Worm (Caenorhabditis elegans): Measurements from ENCODE around the gene fbxa-165.
"Not testable (repeated sequence)": the region's sequence is repeated elsewhere in the genome, so short reads cannot be mapped to it uniquely, and the experiment has no call there.

fbxa-165 gene

DNA sequence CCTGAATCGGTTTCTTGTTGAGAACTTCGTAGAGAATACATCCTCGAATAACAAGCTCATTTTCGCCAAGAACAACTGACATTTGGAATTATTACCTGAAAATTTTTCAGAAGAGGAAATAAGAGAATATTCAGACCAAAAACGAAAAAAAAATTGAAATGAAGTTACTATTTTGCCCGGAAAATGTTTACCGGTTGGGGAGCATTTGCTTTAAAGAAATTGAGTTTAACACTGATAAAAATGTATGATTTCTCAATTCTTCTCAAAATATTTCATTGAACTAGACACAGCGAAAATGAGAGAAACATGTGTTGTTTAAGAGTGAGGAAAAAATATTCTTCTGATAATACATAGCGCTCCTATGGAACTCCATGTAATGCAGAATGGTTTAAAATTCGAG is at the start of gene fbxa-165:
Gene fbxa-165 (minus strand): TSS at position 101 of the 400 bp plus-strand sequence.
- TF ChIP-seq dao-5 (tag; optimal IDR thresholded peaks at IDR 0.05) (no peak), him-1 (tag; optimal IDR thresholded peaks at IDR 0.05) (no peak), W03F9.2 (tag; optimal IDR thresholded peaks at IDR 0.05) (no peak)

DNA sequence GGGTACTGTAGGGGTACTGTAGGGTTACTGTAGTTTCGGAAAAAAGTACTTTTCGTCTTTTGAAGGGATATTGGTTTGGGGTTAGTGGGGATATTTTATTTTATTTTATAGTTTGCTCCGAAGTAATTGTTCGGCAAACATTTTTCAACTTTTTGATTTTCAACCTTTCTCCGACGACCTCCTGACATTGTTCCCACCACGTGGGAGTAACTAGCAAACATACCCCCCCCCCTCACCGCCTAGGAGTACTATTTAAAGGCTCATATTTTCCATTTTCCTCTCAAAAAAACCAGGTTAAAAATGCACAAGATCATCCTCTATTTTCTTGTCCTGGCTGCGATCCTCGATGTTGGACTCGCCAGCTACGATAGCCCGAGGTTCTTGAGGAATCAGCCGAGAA is 49.7 kb upstream of the fbxa-165 start, which contains the start of gene srlf-29:
Gene srlf-29 (plus strand): TSS at position 301 of the 400 bp plus-strand sequence.
- no peak for TF ChIP-seq him-1 (tag; optimal IDR thresholded peaks at IDR 0.05)
- no peak for TF ChIP-seq W03F9.2 (tag; optimal IDR thresholded peaks at IDR 0.05)
- TF ChIP-seq dao-5 (tag; optimal IDR thresholded peaks at IDR 0.05), result no peak

DNA sequence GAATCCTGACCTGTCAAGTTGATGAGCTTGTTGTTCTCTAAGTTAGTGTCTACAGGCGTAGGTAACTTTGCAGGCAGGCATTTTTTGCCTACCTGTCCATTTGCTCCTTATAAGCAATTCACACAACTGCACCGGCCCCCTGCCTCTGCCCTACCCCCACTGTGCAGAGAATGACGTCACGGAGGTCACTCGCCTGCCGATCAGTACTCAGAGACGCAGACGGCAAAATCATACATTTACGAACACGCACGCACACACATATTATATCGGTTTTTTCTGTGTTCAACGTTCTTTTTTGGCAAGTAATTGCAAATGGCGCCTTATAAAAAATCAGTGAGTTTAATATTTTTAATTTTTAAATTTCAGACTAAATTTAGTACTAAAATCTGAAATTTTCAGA is 47.2 kb upstream of the fbxa-165 start, which contains the start of gene duxl-1:
Gene duxl-1 (plus strand): TSS at position 184 of the 400 bp plus-strand sequence.
- no peak for TF ChIP-seq dao-5 (tag; optimal IDR thresholded peaks at IDR 0.05)
- no peak for TF ChIP-seq him-1 (tag; optimal IDR thresholded peaks at IDR 0.05)
- no peak for TF ChIP-seq W03F9.2 (tag; optimal IDR thresholded peaks at IDR 0.05)

DNA sequence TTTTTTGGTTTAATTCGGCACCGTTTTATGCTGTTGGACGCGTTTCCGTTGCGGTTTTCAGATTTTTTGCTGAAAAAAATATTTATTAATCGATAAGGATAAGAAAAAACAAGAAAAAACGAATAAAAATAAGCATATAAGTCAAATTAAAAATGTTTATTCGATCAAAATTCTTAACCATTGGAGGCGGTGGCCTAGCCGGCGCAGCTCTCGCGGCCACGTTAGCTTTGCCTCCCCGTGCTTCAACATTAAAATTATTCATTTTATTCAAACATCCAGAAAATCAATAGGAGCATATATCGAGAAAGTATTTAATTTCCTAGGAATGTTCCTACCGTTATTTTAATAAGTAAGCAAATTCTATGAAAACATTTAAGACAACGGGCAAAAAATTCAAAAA is 46.6 kb upstream of the fbxa-165 start, which contains the start of gene ZC204.14:
Gene ZC204.14 (minus strand): TSS at position 69 of the 400 bp plus-strand sequence.
- TF ChIP-seq him-1 (tag; optimal IDR thresholded peaks at IDR 0.05) (no peak), W03F9.2 (tag; optimal IDR thresholded peaks at IDR 0.05) (no peak), dao-5 (tag; optimal IDR thresholded peaks at IDR 0.05) (no peak)

DNA sequence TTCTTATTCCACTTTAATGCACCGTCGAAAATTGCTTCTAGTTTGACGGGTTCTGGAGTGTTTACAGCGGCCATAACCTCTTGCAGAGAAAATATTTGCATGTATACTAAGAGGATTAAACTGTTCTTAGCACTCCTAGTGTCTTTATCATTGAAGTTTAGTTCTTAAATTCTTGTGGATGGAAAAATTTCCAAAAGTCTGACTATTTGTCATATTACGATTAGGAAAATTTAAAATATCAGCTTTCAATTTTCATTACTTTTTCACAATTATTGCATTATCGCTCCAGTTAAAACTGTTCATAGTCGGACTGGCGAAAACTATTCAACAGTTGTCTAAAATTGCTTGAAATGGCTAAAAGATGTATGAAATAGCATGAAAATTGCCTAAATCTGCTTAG is 44.6 kb upstream of the fbxa-165 start, which contains the start of gene ZC204.13:
Gene ZC204.13 (minus strand): TSS at position 101 of the 400 bp plus-strand sequence.
- TF ChIP-seq W03F9.2, dao-5, him-1 (tag; optimal IDR thresholded peaks at IDR 0.05): not testable (repeated sequence)

DNA sequence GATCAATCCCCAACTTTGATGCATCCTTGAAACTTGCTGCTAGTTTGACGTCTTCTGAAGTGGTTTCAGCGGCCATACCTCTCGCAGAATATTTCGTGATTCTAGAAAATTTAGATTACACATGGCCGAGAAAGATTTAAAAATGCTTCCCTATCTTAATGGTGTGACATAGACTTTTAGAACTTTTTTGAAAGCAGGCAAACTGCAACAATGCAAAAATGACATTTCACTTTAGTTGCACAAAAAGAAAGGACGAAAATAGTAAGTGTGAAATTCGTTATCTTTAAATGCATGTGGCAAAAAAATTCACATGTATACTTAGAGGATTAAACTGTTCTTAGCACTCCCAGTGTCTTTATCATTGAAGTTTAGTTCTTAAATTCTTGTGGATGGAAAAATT is 40.9 kb upstream of the fbxa-165 start, which contains the start of gene ZC204.12:
Gene ZC204.12 (minus strand): TSS at position 101 of the 400 bp plus-strand sequence.
- no peak for TF ChIP-seq him-1 (tag; optimal IDR thresholded peaks at IDR 0.05)
- TF ChIP-seq dao-5 (tag; optimal IDR thresholded peaks at IDR 0.05), result no peak
- no peak for TF ChIP-seq W03F9.2 (tag; optimal IDR thresholded peaks at IDR 0.05)

DNA sequence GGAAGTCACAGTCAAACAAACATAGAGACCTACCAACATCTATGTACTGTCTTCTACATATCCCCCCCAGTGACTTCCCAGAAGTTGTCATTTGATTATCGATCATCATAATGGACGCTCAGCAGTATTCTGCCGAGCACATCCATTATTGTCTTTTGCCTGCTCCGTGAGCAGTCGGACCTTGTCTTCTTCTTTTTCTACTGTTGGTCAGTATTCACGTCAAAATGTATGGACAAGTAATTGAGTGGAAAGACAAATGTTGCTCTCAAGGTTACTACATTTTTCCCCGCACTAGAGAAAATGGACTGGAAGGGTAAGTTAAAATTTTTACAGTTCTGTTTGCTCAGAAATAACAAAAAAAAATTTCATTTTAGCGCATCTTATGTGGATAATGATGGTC is 38.6 kb upstream of the fbxa-165 start, which contains the start of gene btb-12:
Gene btb-12 (plus strand): TSS at position 301 of the 400 bp plus-strand sequence.
- TF ChIP-seq W03F9.2 (tag; optimal IDR thresholded peaks at IDR 0.05), result no peak
- TF ChIP-seq him-1 (tag; optimal IDR thresholded peaks at IDR 0.05), result no peak
- no peak for TF ChIP-seq dao-5 (tag; optimal IDR thresholded peaks at IDR 0.05)

DNA sequence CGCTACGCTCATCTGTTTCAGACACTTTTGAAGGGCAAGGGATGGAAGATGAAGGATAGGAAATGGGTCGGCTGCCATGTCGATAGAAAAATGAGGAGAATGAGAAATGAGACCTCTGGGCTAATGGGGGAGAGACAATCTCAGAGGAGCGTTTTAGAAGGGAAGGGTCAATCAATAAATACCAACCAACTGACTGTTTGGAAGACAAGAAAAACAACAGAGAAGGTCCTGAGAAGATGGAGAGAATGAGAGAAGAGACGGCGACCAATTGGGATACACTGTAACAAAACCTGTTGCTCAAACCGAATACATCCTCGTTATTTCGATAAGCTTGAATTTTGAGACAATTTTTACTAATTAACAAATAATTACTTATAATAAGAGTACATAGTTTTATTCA is 37.1 kb upstream of the fbxa-165 start, which contains the start of gene fbxb-15:
Gene fbxb-15 (minus strand): TSS at position 101 of the 400 bp plus-strand sequence.
- TF ChIP-seq W03F9.2 (tag; optimal IDR thresholded peaks at IDR 0.05) (no peak), him-1 (tag; optimal IDR thresholded peaks at IDR 0.05) (no peak), dao-5 (tag; optimal IDR thresholded peaks at IDR 0.05) (no peak)

DNA sequence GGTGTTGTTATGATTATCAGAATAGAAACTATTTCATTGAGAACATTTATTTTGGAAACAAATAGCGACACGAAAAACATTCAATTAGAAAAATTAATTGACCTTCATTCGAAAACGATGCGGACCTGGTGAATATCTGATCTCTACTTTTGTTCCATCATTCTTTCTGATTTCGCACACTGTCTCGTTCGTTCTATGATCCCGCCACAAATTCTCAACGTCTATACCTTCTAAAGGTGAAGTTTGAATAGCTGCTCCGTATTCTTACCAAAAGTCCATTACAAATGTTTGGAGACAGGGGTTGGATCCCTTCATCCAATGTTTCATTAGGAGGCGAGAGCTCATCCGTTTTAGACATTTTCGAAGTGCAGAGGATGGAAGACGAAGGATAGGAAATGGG is 35.5 kb upstream of the fbxa-165 start, which contains the start of gene fbxb-16:
Gene fbxb-16 (minus strand): TSS at position 101 of the 400 bp plus-strand sequence.
- TF ChIP-seq W03F9.2 (tag; optimal IDR thresholded peaks at IDR 0.05) (no peak), dao-5 (tag; optimal IDR thresholded peaks at IDR 0.05) (no peak), him-1 (tag; optimal IDR thresholded peaks at IDR 0.05) (no peak)

DNA sequence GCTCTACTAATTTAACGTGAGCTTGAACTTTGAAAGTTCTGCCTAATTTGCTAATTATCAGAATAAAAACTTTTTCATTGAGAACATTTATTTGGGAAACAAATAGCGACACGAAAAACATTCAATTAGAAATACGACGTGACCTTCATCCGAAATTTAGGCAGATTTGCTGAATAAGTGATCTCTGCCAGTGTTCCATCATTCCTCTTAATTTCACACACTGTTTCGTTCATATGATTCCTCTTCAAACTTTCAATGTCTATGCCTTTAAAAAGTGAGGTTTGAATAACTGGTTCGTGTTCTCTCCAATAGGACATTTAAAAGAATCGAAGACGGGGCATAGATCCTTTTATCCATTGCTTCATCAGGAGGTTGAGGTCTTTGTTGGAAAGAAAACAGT is 34.2 kb upstream of the fbxa-165 start, which contains the start of gene fbxb-20:
Gene fbxb-20 (minus strand): TSS at position 101 of the 400 bp plus-strand sequence.
- TF ChIP-seq dao-5 (tag; optimal IDR thresholded peaks at IDR 0.05) (no peak), W03F9.2 (tag; optimal IDR thresholded peaks at IDR 0.05) (no peak), him-1 (tag; optimal IDR thresholded peaks at IDR 0.05) (no peak)

DNA sequence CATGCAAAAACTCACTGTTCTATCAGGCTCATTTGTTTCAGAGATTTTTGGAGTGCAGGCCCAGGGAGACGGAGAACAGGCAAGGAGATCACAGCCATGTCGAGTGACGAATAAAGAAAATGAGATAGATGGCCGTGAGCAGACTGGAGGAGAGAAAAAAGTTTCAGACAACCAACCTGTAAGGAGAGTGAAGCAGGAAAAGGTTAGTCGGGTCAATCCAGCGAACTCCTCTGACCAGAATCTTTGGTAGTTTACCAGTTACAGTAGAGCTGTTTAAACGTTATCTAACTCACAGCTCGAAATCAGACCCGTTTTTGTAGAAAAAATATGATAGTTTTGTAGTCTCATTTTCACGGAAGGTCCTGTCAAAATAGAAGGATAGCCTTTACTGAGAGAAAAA is 32.5 kb upstream of the fbxa-165 start, which contains the start of gene fbxb-21:
Gene fbxb-21 (minus strand): TSS at position 101 of the 400 bp plus-strand sequence.
- TF ChIP-seq dao-5 (tag; optimal IDR thresholded peaks at IDR 0.05), result no peak
- TF ChIP-seq W03F9.2 (tag; optimal IDR thresholded peaks at IDR 0.05), result no peak
- TF ChIP-seq him-1 (tag; optimal IDR thresholded peaks at IDR 0.05), result no peak

DNA sequence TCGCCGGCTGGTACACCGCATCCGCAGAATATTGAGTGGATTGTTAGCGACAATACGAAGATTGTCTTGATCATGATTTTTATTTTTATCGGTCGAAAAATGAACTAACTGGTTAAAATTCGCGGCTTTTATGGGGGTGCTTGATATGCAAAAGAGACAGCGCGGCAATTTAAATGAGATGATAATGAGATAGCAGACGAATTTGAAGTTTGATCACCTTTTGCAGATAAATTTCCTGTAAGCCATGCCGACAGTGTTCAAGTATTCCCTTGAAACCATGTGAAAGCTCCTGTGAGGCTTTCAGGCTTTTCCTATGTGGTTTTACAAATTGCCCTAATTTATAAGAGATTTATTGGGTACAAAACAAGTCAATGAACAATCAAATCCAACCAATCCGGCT is 29.9 kb upstream of the fbxa-165 start, which contains the start of gene ZC204.17:
Gene ZC204.17 (minus strand): TSS at position 101 of the 400 bp plus-strand sequence.
- TF ChIP-seq him-1 (tag; optimal IDR thresholded peaks at IDR 0.05) (no peak), W03F9.2 (tag; optimal IDR thresholded peaks at IDR 0.05) (no peak), dao-5 (tag; optimal IDR thresholded peaks at IDR 0.05) (no peak)

DNA sequence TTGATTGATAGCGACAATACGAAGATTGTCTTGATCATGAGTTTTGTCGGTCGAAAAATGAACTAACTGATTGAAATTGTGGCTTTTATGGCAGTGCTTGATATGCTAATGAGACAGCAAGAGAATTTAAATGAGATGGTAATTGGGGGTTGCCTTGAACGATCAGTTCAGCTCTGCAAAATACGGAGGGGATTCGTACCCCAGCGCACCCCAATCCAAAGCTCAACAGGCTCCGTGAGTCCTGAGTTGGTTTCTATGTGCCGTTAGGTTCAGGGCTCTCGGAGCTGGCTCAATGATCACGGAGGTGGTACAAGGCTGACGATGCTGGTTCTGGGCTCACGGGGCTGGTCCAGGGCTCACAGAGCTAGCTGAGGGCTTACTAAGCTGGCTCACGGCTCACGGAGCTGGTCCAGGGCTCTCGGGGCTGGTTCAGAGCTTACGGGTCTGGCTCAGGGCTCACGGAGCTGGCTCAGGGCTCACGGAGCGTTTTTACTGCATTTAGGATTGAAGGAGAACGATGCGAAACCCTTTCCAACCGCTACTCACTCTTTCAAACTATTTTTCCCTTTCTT is 28.6 kb upstream of the fbxa-165 start, which contains the start of gene ZC204.6:
Gene ZC204.6 (minus strand): TSS at position 51 of the 572 bp plus-strand sequence.
- TF ChIP-seq dao-5 (tag; optimal IDR thresholded peaks at IDR 0.05) (no peak), W03F9.2 (tag; optimal IDR thresholded peaks at IDR 0.05) (no peak), him-1 (tag; optimal IDR thresholded peaks at IDR 0.05) (no peak)

DNA sequence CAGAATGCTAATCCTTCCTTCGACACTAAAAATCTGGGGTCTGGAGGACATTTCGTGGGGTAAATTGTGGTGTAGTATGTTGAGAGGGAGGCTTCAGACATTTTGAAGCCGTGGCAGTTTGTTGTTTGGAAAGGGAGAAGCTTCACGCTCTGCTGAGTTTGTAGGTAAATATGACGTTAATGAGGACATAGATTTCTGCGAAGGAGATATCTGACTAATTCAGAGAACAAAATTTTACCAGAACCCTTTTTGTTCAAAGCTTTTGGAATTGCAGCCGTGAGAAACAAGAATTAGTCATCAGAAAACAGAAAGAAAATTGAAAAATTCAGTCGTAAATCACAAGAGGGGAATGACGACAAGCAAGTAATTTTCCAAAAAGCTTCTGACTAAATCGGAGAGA is 24.2 kb upstream of the fbxa-165 start, which contains the start of gene srh-72:
Gene srh-72 (minus strand): TSS at position 101 of the 400 bp plus-strand sequence.
- TF ChIP-seq dao-5 (tag; optimal IDR thresholded peaks at IDR 0.05), result no peak
- TF ChIP-seq W03F9.2 (tag; optimal IDR thresholded peaks at IDR 0.05), result no peak
- TF ChIP-seq him-1 (tag; optimal IDR thresholded peaks at IDR 0.05), result no peak
